Worm (Caenorhabditis elegans): Measurements from ENCODE around the gene Y66D12A.1.

DNA sequence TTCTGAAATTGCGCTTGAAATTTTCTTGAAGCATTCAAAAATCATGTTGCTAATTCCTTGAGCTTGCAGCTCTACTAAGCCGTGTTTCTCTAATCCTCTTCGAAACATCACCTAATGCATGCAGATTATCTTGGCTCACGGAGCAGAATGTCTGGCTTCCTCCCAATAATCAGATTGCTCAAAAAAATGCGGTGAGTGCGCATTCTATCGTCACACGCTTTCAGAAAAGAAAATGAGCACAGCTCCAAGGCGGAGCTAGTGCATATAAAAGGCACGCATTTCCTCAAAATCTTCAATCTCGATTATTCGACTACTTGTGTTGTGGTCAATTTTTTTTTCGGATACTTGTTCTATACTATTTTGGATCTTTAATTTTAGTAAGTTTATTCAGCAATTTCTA lies 33.4 kb downstream of the Y66D12A.1 start:
- TF ChIP-seq K11D2.4 (GFP tag; IDR thresholded peaks at IDR 0.05) (no peak), lsl-1 (GFP tag; optimal IDR thresholded peaks at IDR 0.05) (no peak), lag-1 (GFP tag; IDR thresholded peaks at IDR 0.05) (no peak), akir-1 (GFP tag; optimal IDR thresholded peaks at IDR 0.05) (no peak), sea-2 (GFP tag; IDR thresholded peaks at IDR 0.05) (no peak), die-1 (tag; optimal IDR thresholded peaks at IDR 0.05) (no peak), ceh-79 (tag; optimal IDR thresholded peaks at IDR 0.05) (no peak), snpc-4 (GFP tag; optimal IDR thresholded peaks at IDR 0.05) (no peak), snpc-4 (tag; optimal IDR thresholded peaks at IDR 0.05) (no peak), unc-62 (GFP tag; optimal IDR thresholded peaks at IDR 0.05) (no peak), ama-1 (optimal IDR thresholded peaks at IDR 0.05) (no peak), ama-1 (GFP tag; optimal IDR thresholded peaks at IDR 0.05) (no peak), atf-7 (tag; optimal IDR thresholded peaks at IDR 0.05) (no peak)

Data from whole organism, young adult.